Fruit fly (Drosophila melanogaster) whole organism, pupa: Measurements from ENCODE around the gene CG7781.

ENCODE experiments used
- CG10348 ChIP-seq: fragments of 200-800 bp; sonication (Bioruptor generic); IDR thresholded peaks from 2 replicates; pipeline ENCODE4 v1.3.6; 2022; ENCODE audit warnings: missing biosample characterization, missing genetic modification characterization
- CG13204 ChIP-seq: fragments of 200-800 bp; sonication (Bioruptor generic); optimal IDR thresholded peaks from 2 replicates; lab custom pipeline; 2018; ENCODE audit warnings: missing biosample characterization, mild to moderate bottlenecking, missing genetic modification characterization, moderate library complexity
- CG15710 ChIP-seq: fragments of 200-800 bp; sonication (Bioruptor generic); optimal IDR thresholded peaks from 2 replicates; lab custom pipeline; 2018; ENCODE audit warnings: missing biosample characterization, mild to moderate bottlenecking, missing genetic modification characterization, moderate library complexity
- CG17806 ChIP-seq: fragments of 200-800 bp; sonication (Bioruptor generic); optimal IDR thresholded peaks from 2 replicates; lab custom pipeline; 2018; ENCODE audit warnings: missing biosample characterization, mild to moderate bottlenecking, missing genetic modification characterization, moderate library complexity
- CG32121 ChIP-seq: fragments of 200-800 bp; sonication (Bioruptor generic); IDR thresholded peaks from 2 replicates; pipeline ENCODE4 v1.3.6; 2022; ENCODE audit warnings: missing biosample characterization, missing genetic modification characterization
- CG34367 ChIP-seq: fragments of 200-800 bp; sonication (Bioruptor generic); optimal IDR thresholded peaks from 2 replicates; lab custom pipeline; 2018; ENCODE audit warnings: missing biosample characterization, mild to moderate bottlenecking, missing genetic modification characterization
- CG8159 ChIP-seq: fragments of 200-800 bp; sonication (Bioruptor generic); optimal IDR thresholded peaks from 3 replicates; lab custom pipeline; 2018; ENCODE audit warnings: missing biosample characterization, mild to moderate bottlenecking, missing genetic modification characterization, moderate library complexity
- CG9948 ChIP-seq: fragments of 200-800 bp; sonication (Bioruptor generic); optimal IDR thresholded peaks from 2 replicates; lab custom pipeline; 2018; ENCODE audit warnings: missing biosample characterization, mild to moderate bottlenecking, missing genetic modification characterization, moderate library complexity
- D1 ChIP-seq: fragments of 200-800 bp; sonication (Bioruptor generic); optimal IDR thresholded peaks from 2 replicates; lab custom pipeline; 2018; ENCODE audit warnings: missing biosample characterization, mild to moderate bottlenecking, missing genetic modification characterization, moderate library complexity
- Ets98B ChIP-seq: fragments of 200-800 bp; sonication (Bioruptor generic); IDR thresholded peaks from 2 replicates; pipeline ENCODE4 v1.3.6; 2022; ENCODE audit warnings: missing biosample characterization, missing genetic modification characterization
- Snoo ChIP-seq: fragments of 200-800 bp; sonication (Bioruptor generic); optimal IDR thresholded peaks from 3 replicates; lab custom pipeline; 2017; ENCODE audit warnings: missing biosample characterization, mild to moderate bottlenecking, missing genetic modification characterization, inconsistent platforms
- fd96Ca ChIP-seq: fragments of 200-800 bp; sonication (Bioruptor generic); IDR thresholded peaks from 3 replicates; pipeline ENCODE4 v1.3.6; 2022; ENCODE audit warnings: missing biosample characterization, missing genetic modification characterization
- gl ChIP-seq: fragments of 200-800 bp; sonication (Bioruptor generic); optimal IDR thresholded peaks from 2 replicates; lab custom pipeline; 2018; ENCODE audit warnings: missing biosample characterization, mild to moderate bottlenecking, missing genetic modification characterization
- rn ChIP-seq: fragments of 200-800 bp; sonication (Bioruptor generic); IDR thresholded peaks from 2 replicates; pipeline ENCODE4 v1.3.6; 2022; ENCODE audit warnings: missing biosample characterization, missing genetic modification characterization

DNA sequence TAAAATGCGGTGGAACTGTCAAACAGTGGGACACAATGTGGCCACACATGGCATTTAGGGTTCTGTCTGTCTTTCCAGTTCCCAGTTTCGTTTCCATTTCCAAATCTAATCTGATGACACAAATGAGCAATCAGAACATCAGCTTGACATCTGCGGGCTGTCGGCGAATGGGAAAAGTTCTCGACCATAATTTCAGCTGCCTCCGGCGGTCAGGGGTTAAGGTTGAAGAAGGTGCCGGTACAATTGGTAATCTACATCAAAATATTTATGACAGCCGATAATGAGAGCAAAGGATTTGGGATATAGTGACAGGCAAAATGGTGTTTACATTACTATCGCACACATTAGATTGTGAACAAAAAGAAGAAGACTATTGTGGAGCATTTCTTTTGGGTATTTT lies 43.3 kb downstream of the CG7781 start:
- TF ChIP-seq fd96Ca (GFP tag; lab: Robert Waterston, UW) (no peak), Ets98B (GFP tag; lab: Robert Waterston, UW) (no peak), rn (GFP tag; lab: Robert Waterston, UW) (no peak), CG8159 (tag; lab: Kevin White, UChicago) (no peak), CG10348 (GFP tag; lab: Robert Waterston, UW) (no peak), CG9948 (tag; lab: Kevin White, UChicago) (no peak), gl (tag; lab: Kevin White, UChicago) (no peak), CG15710 (tag; lab: Kevin White, UChicago) (no peak), CG32121 (no peak), CG13204 (GFP tag; lab: Kevin White, UChicago) (no peak), D1 (tag; lab: Kevin White, UChicago) (no peak), CG17806 (no peak), CG34367 (tag; lab: Kevin White, UChicago) (no peak), Snoo (tag; lab: Kevin White, UChicago) (no peak)
